Worm (Caenorhabditis elegans) whole organism, midembryonic: ENCODE measurements around the gene C33D3.4.

Source experiments
- T22C8.4 ChIP-seq: fragments of 200-800 bp; sonication (Bioruptor generic); IDR thresholded peaks from 2 replicates; pipeline ENCODE4 v1.3.6; 2022; ENCODE audit warnings: missing genetic modification characterization, missing compliant biosample characterization
- cog-1 ChIP-seq: sonication (generic microtip); optimal IDR thresholded peaks from 2 replicates; lab custom pipeline; 2016; ENCODE audit warnings: missing genetic modification characterization, missing compliant biosample characterization
- flt-1 ChIP-seq: fragments of 200-800 bp; sonication (Bioruptor generic); IDR thresholded peaks from 2 replicates; pipeline ENCODE4 v1.3.6; 2022; ENCODE audit warnings: missing genetic modification characterization, missing compliant biosample characterization
- klf-2 ChIP-seq: fragments of 200-800 bp; sonication (Bioruptor generic); conservative IDR thresholded peaks from 2 replicates; pipeline ENCODE4 v1.3.6; 2022; ENCODE audit warnings: missing genetic modification reagents, missing genetic modification characterization, missing compliant biosample characterization
- med-1 ChIP-seq: sonication (generic microtip); optimal IDR thresholded peaks from 2 replicates; lab custom pipeline; 2017; ENCODE audit warnings: missing genetic modification characterization, mild to moderate bottlenecking, missing compliant biosample characterization, antibody characterized with exemption, missing genetic modification reagents; ENCODE audit not compliant: insufficient read depth
- ref-1 ChIP-seq: fragments of 200-800 bp; sonication (Bioruptor generic); conservative IDR thresholded peaks from 2 replicates; pipeline ENCODE4 v1.3.6; 2022; ENCODE audit warnings: missing genetic modification reagents, missing genetic modification characterization, missing compliant biosample characterization
- tab-1 ChIP-seq: fragments of 200-800 bp; sonication (Bioruptor generic); IDR thresholded peaks from 2 replicates; pipeline ENCODE4 v1.3.6; 2022; ENCODE audit warnings: missing genetic modification characterization, missing compliant biosample characterization
- ztf-23 ChIP-seq: fragments of 200-800 bp; sonication (Bioruptor generic); IDR thresholded peaks from 2 replicates; pipeline ENCODE4 v1.3.6; 2022; ENCODE audit warnings: missing genetic modification reagents, missing genetic modification characterization, missing compliant biosample characterization
- ztf-29 ChIP-seq: fragments of 200-800 bp; sonication (Bioruptor generic); IDR thresholded peaks from 2 replicates; pipeline ENCODE4 v1.3.6; 2022; ENCODE audit warnings: missing genetic modification reagents, missing genetic modification characterization, missing compliant biosample characterization

The C33D3.4 gene

DNA sequence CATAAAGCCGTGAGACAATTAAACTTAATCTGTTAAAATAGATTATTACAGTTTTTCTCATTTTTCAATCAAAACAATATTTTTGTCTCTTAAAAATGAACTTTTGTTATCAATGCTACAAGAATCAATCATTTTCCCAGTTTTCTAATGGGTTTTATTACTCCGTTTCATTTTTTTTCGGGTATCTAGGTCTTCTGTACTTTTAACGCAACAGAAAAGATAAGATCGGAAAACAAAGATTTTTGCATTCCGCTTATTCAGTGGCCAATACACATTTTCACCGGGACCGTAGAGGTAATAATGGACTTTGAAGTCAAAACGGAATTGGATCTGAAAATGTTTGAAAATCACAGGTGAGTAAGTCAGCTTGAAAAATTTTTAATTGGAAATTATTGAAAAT lies at the start of gene C33D3.4:
Gene C33D3.4 (plus strand): TSS at position 301 of the 400 bp plus-strand sequence.
- TF ChIP-seq ref-1 (GFP tag; lab: Robert Waterston, UW) = no peak
- no peak for TF ChIP-seq cog-1 (tag; lab: Kevin White, UChicago)
- TF ChIP-seq med-1 (GFP tag; lab: Kevin White, UChicago) = no peak
- TF ChIP-seq tab-1 (GFP tag; lab: Robert Waterston, UW) = no peak
- TF ChIP-seq klf-2 (GFP tag; lab: Robert Waterston, UW) = no peak
- no peak for TF ChIP-seq ztf-23 (GFP tag; lab: Robert Waterston, UW)
- no peak for TF ChIP-seq T22C8.4 (GFP tag; lab: Robert Waterston, UW)
- no peak for TF ChIP-seq flt-1 (GFP tag; lab: Robert Waterston, UW)

DNA sequence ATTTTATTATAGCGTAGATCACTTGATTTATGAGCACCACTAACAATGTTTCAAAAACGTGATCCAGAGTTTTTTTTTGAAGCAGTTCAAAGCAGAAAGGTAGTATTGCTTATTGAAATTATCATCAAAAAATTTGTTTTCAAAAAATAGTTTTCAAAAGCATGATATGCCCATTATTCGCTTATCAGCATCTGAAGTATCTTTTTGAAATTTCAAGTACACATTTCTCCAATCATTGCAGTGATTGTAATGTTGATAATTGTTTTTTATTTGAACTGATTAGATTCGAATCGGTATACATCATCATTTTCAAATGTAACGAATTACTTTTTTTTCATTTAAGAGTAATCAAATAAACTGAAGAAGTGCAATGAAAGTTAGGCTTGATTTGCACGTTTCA lies 48.1 kb upstream of the C33D3.4 start:
- no peak for TF ChIP-seq T22C8.4 (GFP tag; lab: Robert Waterston, UW)
- TF ChIP-seq cog-1 (tag; lab: Kevin White, UChicago) = no peak
- TF ChIP-seq ref-1 (GFP tag; lab: Robert Waterston, UW) = no peak
- TF ChIP-seq klf-2 (GFP tag; lab: Robert Waterston, UW) = no peak
- no peak for TF ChIP-seq tab-1 (GFP tag; lab: Robert Waterston, UW)
- no peak for TF ChIP-seq ztf-23 (GFP tag; lab: Robert Waterston, UW)
- no peak for TF ChIP-seq ztf-29 (GFP tag; lab: Robert Waterston, UW)
- TF ChIP-seq flt-1 (GFP tag; lab: Robert Waterston, UW) = no peak
- no peak for TF ChIP-seq med-1 (GFP tag; lab: Kevin White, UChicago)

DNA sequence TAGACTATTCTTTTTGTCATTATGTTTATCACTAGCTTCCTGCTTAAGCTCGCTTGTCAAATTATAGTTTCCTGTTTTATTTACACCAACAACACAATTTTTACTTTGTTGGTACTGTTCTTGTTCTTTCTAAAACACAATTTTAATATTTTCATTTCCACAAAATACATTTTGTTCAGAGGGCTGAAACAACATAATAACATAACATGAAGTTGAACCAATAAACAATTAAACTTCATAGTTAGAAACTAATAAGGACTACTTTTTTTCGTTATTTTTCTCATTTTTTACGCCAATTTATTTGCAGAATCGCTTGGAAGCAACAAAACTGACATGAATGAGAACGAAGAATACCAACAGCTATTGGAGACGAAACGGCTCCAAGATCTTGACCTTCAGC lies 45.0 kb upstream of the C33D3.4 start, which contains the start of gene C39B10.3:
Gene C39B10.3 (plus strand): TSS at position 301 of the 400 bp plus-strand sequence.
- no peak for TF ChIP-seq T22C8.4 (GFP tag; lab: Robert Waterston, UW)
- TF ChIP-seq ref-1 (GFP tag; lab: Robert Waterston, UW) = no peak
- no peak for TF ChIP-seq klf-2 (GFP tag; lab: Robert Waterston, UW)
- no peak for TF ChIP-seq flt-1 (GFP tag; lab: Robert Waterston, UW)
- TF ChIP-seq ztf-23 (GFP tag; lab: Robert Waterston, UW) = no peak
- no peak for TF ChIP-seq ztf-29 (GFP tag; lab: Robert Waterston, UW)
- TF ChIP-seq tab-1 (GFP tag; lab: Robert Waterston, UW) = no peak

DNA sequence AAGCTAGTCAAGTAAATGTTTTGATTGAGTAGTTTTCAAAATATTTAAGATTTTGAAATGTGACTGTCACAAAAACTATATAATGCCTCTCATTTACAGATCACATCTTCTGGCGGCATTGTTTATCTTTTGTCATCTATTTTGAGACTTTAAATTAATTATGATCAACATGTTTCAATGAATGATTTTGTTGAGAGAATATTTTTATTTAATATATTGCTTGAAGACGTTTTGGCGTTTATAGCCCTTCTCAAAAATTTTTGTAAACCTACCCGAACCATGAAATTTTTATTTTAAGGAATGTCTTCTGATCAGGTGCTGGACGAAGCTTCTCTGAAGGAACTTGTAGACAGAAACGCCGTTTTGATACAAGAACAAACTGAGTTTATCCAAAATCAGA lies 44.2 kb upstream of the C33D3.4 start, which contains the start of gene C39B10.4:
Gene C39B10.4 (plus strand): TSS at position 301 of the 400 bp plus-strand sequence.
- TF ChIP-seq cog-1 (tag; lab: Kevin White, UChicago) (no peak), med-1 (GFP tag; lab: Kevin White, UChicago) (no peak), T22C8.4 (GFP tag; lab: Robert Waterston, UW) (no peak), klf-2 (GFP tag; lab: Robert Waterston, UW) (no peak), ztf-23 (GFP tag; lab: Robert Waterston, UW) (no peak), ztf-29 (GFP tag; lab: Robert Waterston, UW) (no peak), flt-1 (GFP tag; lab: Robert Waterston, UW) (no peak), tab-1 (GFP tag; lab: Robert Waterston, UW) (no peak), ref-1 (GFP tag; lab: Robert Waterston, UW) (no peak)

DNA sequence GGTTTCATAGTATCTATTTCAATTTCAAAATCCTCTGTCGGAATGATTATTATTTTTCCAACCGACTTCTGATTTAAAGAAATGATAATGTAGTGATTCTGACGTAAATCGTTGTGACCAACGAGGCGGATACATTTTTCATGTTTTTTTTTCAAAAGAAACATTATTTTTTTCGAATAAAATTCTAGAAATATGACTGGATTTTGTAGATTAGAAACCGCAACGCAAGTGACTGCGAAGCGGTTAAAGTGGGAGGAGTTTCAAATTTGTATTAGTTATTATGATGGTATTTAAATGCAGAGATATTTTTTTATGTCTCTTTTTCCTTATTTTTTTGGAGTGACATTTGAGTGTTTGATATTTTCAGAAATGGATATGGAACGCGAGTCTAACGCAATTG lies 41.9 kb upstream of the C33D3.4 start, which contains the start of gene C39B10.5:
Gene C39B10.5 (plus strand): TSS at position 362 of the 400 bp plus-strand sequence.
- no peak for TF ChIP-seq ztf-23 (GFP tag; lab: Robert Waterston, UW)
- TF ChIP-seq flt-1 (GFP tag; lab: Robert Waterston, UW) = no peak
- TF ChIP-seq cog-1 (tag; lab: Kevin White, UChicago) = no peak
- no peak for TF ChIP-seq klf-2 (GFP tag; lab: Robert Waterston, UW)
- no peak for TF ChIP-seq ref-1 (GFP tag; lab: Robert Waterston, UW)
- TF ChIP-seq tab-1 (GFP tag; lab: Robert Waterston, UW) = no peak
- TF ChIP-seq ztf-29 (GFP tag; lab: Robert Waterston, UW) = no peak
- no peak for TF ChIP-seq med-1 (GFP tag; lab: Kevin White, UChicago)
- TF ChIP-seq T22C8.4 (GFP tag; lab: Robert Waterston, UW) = no peak

DNA sequence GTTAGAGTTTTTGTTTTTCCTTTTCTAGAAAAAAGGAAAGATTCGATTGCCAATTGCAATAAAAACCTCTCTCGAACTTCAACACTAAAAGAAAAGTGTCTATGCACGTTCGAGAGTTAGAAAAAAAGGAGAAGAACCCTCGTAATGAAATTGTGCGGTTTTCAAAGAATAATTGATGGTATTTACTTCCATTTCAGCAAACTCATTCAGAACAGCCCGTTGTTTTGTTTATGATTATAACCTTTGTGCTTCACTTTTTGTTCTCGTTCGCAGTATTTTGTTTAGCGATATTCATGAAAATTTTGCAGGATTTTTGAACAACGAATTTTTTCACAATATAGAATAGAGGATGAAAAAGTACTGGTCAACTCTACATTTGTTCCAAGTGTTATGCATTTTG lies 34.9 kb upstream of the C33D3.4 start, which contains the start of gene lgc-41:
Gene lgc-41 (plus strand): TSS at position 301 of the 400 bp plus-strand sequence.
- TF ChIP-seq flt-1 (GFP tag; lab: Robert Waterston, UW) = no peak
- no peak for TF ChIP-seq klf-2 (GFP tag; lab: Robert Waterston, UW)
- TF ChIP-seq cog-1 (tag; lab: Kevin White, UChicago) = no peak
- no peak for TF ChIP-seq T22C8.4 (GFP tag; lab: Robert Waterston, UW)
- TF ChIP-seq tab-1 (GFP tag; lab: Robert Waterston, UW) = no peak
- TF ChIP-seq med-1 (GFP tag; lab: Kevin White, UChicago) = no peak
- no peak for TF ChIP-seq ref-1 (GFP tag; lab: Robert Waterston, UW)
- no peak for TF ChIP-seq ztf-29 (GFP tag; lab: Robert Waterston, UW)
- TF ChIP-seq ztf-23 (GFP tag; lab: Robert Waterston, UW) = no peak

DNA sequence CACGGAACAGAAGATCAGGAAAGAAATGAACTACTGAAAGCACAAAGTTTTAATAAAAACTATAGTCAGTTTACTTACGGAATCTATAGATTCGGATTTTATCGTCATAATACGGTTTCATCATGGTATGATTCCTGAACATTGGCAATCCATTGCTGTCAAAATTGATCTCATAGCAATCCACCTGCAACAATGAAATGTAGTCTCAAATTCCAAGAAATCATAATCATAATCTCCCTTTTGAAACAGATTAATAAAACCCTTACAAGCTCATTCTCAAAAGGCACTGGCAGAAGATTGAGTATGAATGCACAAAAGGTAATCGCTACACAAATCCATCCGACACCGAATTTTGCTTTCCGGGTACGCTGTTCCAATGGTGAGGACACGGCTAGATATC lies 26.5 kb upstream of the C33D3.4 start:
- TF ChIP-seq flt-1 (GFP tag; lab: Robert Waterston, UW) (no peak), ztf-29 (GFP tag; lab: Robert Waterston, UW) (no peak), tab-1 (GFP tag; lab: Robert Waterston, UW) (no peak), T22C8.4 (GFP tag; lab: Robert Waterston, UW) (no peak)

DNA sequence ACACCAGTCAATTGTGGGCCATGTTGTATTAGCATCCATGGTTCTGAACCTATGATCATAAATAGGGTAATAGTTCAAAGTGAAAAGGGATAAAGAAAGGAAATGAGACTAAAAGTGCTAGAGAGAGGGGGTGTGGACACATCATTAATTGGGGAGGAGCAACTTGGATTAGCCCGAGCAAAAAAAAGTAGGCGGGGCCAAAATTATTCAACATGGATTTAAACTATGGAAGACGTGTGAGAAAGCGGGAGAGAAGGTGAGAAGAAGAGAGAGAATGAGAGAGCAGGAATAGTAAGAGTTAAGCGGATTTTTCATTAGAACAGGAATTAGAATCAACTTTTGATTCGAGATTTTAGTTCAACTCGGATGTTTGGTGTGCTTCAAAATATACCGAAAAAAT lies 25.3 kb upstream of the C33D3.4 start, which contains the start of gene C39B10.1:
Gene C39B10.1 (minus strand): TSS at position 101 of the 400 bp plus-strand sequence.
- TF ChIP-seq cog-1 (tag; lab: Kevin White, UChicago) = no peak
- TF ChIP-seq med-1 (GFP tag; lab: Kevin White, UChicago) = no peak

DNA sequence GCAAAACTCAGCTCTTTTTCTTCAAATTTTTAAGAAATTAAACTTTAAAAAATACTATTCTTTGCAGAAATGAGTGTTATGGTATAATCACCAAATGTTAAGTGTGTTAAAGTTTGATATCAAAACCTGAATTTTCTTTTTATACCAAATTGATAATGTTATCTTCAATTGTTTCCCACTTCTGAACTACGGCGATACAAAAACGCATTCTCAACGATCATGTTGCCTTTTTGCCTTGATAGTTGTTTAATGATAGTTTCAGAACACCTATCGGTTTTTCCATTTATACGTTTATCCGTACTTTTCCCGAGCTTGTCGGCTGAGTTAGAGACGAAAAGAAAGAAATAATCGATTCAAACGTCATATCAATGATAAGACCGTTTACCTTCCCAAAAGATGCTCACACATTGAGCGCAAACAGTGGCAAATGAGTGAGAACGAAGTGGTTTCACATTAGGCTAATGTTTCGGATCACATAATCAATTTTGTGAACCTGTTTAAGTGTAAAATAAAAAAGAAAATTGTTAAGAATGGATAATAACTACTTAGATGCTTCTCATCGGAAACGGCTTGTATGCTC lies 13.8 kb upstream of the C33D3.4 start, which contains the start of gene elt-4:
Gene elt-4 (plus strand): TSS at position 530 of the 580 bp plus-strand sequence.
- TF ChIP-seq ztf-23 (GFP tag; lab: Robert Waterston, UW) = no peak
- no peak for TF ChIP-seq ref-1 (GFP tag; lab: Robert Waterston, UW)
- no peak for TF ChIP-seq flt-1 (GFP tag; lab: Robert Waterston, UW)
- TF ChIP-seq cog-1 (tag; lab: Kevin White, UChicago) = no peak
- TF ChIP-seq tab-1 (GFP tag; lab: Robert Waterston, UW) = no peak
- TF ChIP-seq ztf-29 (GFP tag; lab: Robert Waterston, UW) = no peak
- no peak for TF ChIP-seq med-1 (GFP tag; lab: Kevin White, UChicago)
- no peak for TF ChIP-seq klf-2 (GFP tag; lab: Robert Waterston, UW)
